Worm (Caenorhabditis elegans): ENCODE data around the gene cest-8.

ce11 chrX:12248140-12248539 lies 28.7 kb downstream of the cest-8 start:
- no peak for TF ChIP-seq unc-39 (tag; optimal IDR thresholded peaks at IDR 0.05)
- TF ChIP-seq tbx-8 (GFP tag; optimal IDR thresholded peaks at IDR 0.05): no peak
- TF ChIP-seq unc-62 (GFP tag; optimal IDR thresholded peaks at IDR 0.05): peak; percentile 22
- no peak for TF ChIP-seq ces-1 (GFP tag; optimal IDR thresholded peaks at IDR 0.05)
- TF ChIP-seq snpc-4 (tag; optimal IDR thresholded peaks at IDR 0.05): no peak
- TF ChIP-seq elt-3 (tag; optimal IDR thresholded peaks at IDR 0.05): no peak
